Worm (Caenorhabditis elegans): ENCODE data around the gene R05F9.7.

- no peak for TF ChIP-seq hlh-12 (tag; optimal IDR thresholded peaks at IDR 0.05)
- no peak for TF ChIP-seq sptf-2 (GFP tag; optimal IDR thresholded peaks at IDR 0.05)
- no peak for TF ChIP-seq somi-1 (GFP tag; optimal IDR thresholded peaks at IDR 0.05)
These were observed 16.0 kb downstream of the R05F9.7 start, which contains the start of gene R05F9.9 for ce11 chrII:4902035-4902434.

Measured in whole organism, young adult.